Fruit fly (Drosophila melanogaster): Measurements from ENCODE around the gene Hk.

Hk gene

dm6 chrX:10250659-10251058 is 12.6 kb downstream of the Hk start (continued):
- TF ChIP-seq HLH4C (GFP tag; IDR thresholded peaks at IDR 0.05; ENCODE audit: partially characterized antibody): no peak
- no peak for TF ChIP-seq HmgD (GFP tag; optimal IDR thresholded peaks at IDR 0.05)
- no peak for TF ChIP-seq CG9797 (GFP tag; optimal IDR thresholded peaks at IDR 0.05)
- no peak for TF ChIP-seq Spps (tag; optimal IDR thresholded peaks at IDR 0.05)
- peak in 1 of 2 experiments; percentile 23 for TF ChIP-seq Hr51 (GFP tag; optimal IDR thresholded peaks at IDR 0.05)
- TF ChIP-seq CG3163 (GFP tag; optimal IDR thresholded peaks at IDR 0.05): no peak
- peak; percentile 52 for TF ChIP-seq cwo (GFP tag; optimal IDR thresholded peaks at IDR 0.05)
- TF ChIP-seq abd-A (tag; optimal IDR thresholded peaks at IDR 0.05): no peak
- TF ChIP-seq Myb (GFP tag; optimal IDR thresholded peaks at IDR 0.05): no peak
- TF ChIP-seq hth (optimal IDR thresholded peaks at IDR 0.05): no peak
- no peak for TF ChIP-seq CG17612 (GFP tag; IDR thresholded peaks at IDR 0.05)
- TF ChIP-seq CG1832 (GFP tag; optimal IDR thresholded peaks at IDR 0.05): no peak
- no peak for TF ChIP-seq crc (GFP tag; optimal IDR thresholded peaks at IDR 0.05)
- TF ChIP-seq grn (GFP tag; optimal IDR thresholded peaks at IDR 0.05): no peak
- TF ChIP-seq Antp (GFP tag; optimal IDR thresholded peaks at IDR 0.05): no peak
- TF ChIP-seq Optix (GFP tag; IDR thresholded peaks at IDR 0.05): no peak
- TF ChIP-seq rib (GFP tag; IDR thresholded peaks at IDR 0.05): 0 out of 2 replicates have a peak, but pooled peaks have one; percentile 8
- no peak for TF ChIP-seq ci (GFP tag; IDR thresholded peaks at IDR 0.05)
- peak; percentile 2 for TF ChIP-seq HHEX (GFP tag; optimal IDR thresholded peaks at IDR 0.05)
- no peak for TF ChIP-seq Ets65A (GFP tag)
- TF ChIP-seq gsb-n (tag; optimal IDR thresholded peaks at IDR 0.05): no peak
- TF ChIP-seq ase (GFP tag; IDR thresholded peaks at IDR 0.05): no peak
- no peak for TF ChIP-seq prd (optimal IDR thresholded peaks at IDR 0.05)
- no peak for TF ChIP-seq prd (GFP tag; IDR thresholded peaks at IDR 0.05)
- TF ChIP-seq CG14667 (GFP tag; IDR thresholded peaks at IDR 0.05): no peak
- peak; percentile 74 for TF ChIP-seq CG18599 (GFP tag; optimal IDR thresholded peaks at IDR 0.05)
- TF ChIP-seq onecut (GFP tag; IDR thresholded peaks at IDR 0.05): no peak
- TF ChIP-seq ap (GFP tag; IDR thresholded peaks at IDR 0.05): no peak
- no peak for TF ChIP-seq Dip2 (GFP tag; IDR thresholded peaks at IDR 0.05)
- no peak for TF ChIP-seq CG16779 (GFP tag; IDR thresholded peaks at IDR 0.05)
- TF ChIP-seq CkIIα-i1 (GFP tag; IDR thresholded peaks at IDR 0.05): no peak
- no peak for TF ChIP-seq dmrt11E (tag; optimal IDR thresholded peaks at IDR 0.05)
- TF ChIP-seq pum (GFP tag; optimal IDR thresholded peaks at IDR 0.05): no peak
- TF ChIP-seq odd (GFP tag; optimal IDR thresholded peaks at IDR 0.05): no peak
- no peak for TF ChIP-seq CG15601 (tag; optimal IDR thresholded peaks at IDR 0.05)
- TF ChIP-seq sim (GFP tag; IDR thresholded peaks at IDR 0.05): no peak
- no peak for TF ChIP-seq Lhr (GFP tag; optimal IDR thresholded peaks at IDR 0.05)
- TF ChIP-seq Deaf1 (tag; optimal IDR thresholded peaks at IDR 0.05): no peak
- peak; percentile 22 for TF ChIP-seq Fer1 (GFP tag; optimal IDR thresholded peaks at IDR 0.05)
- no peak for TF ChIP-seq mld (GFP tag; IDR thresholded peaks at IDR 0.05; ENCODE audit: partially characterized antibody)
- no peak for TF ChIP-seq CG2129 (GFP tag; IDR thresholded peaks at IDR 0.05; ENCODE audit: partially characterized antibody)
- no peak for TF ChIP-seq Ets97D (GFP tag; optimal IDR thresholded peaks at IDR 0.05)
- TF ChIP-seq Ada2b (GFP tag; IDR thresholded peaks at IDR 0.05): no peak
- TF ChIP-seq CG14014 (GFP tag; IDR thresholded peaks at IDR 0.05): no peak
- no peak for TF ChIP-seq CG10462 (GFP tag; optimal IDR thresholded peaks at IDR 0.05)
- TF ChIP-seq tin (GFP tag; optimal IDR thresholded peaks at IDR 0.05): no peak
- no peak for TF ChIP-seq CG31365 (tag; optimal IDR thresholded peaks at IDR 0.05)
- TF ChIP-seq CG18476 (GFP tag; optimal IDR thresholded peaks at IDR 0.05): no peak
- TF ChIP-seq grau (tag; optimal IDR thresholded peaks at IDR 0.05): peak; percentile 36
- TF ChIP-seq dm (GFP tag; optimal IDR thresholded peaks at IDR 0.05): no peak
- TF ChIP-seq psq (GFP tag; optimal IDR thresholded peaks at IDR 0.05): no peak
- TF ChIP-seq scrt (GFP tag; optimal IDR thresholded peaks at IDR 0.05): no peak
- TF ChIP-seq z (GFP tag; IDR thresholded peaks at IDR 0.05): no peak

All from whole organism, embryonic.